Worm (Caenorhabditis elegans) whole organism, L1 larva: ENCODE results near the gene acp-1.

ENCODE experiments used
- C04F5.9 ChIP-seq: sonication (generic microtip); optimal IDR thresholded peaks from 2 replicates; lab custom pipeline; 2016; ENCODE audit warnings: missing genetic modification characterization, missing compliant biosample characterization
- C34B4.2 ChIP-seq: sonication (generic microtip); optimal IDR thresholded peaks from 2 replicates; lab custom pipeline; 2017; ENCODE audit warnings: mild to moderate bottlenecking, missing genetic modification characterization, missing compliant biosample characterization
- Y116A8C.19 ChIP-seq: sonication (generic microtip); optimal IDR thresholded peaks from 2 replicates; lab custom pipeline; 2016; ENCODE audit warnings: missing compliant biosample characterization, missing genetic modification characterization, borderline replicate concordance
- aly-2 ChIP-seq: fragments of 150-350 bp; optimal IDR thresholded peaks from 2 replicates; lab custom pipeline; 2014; ENCODE audit warnings: missing biosample characterization, missing genetic modification characterization
- ama-1 ChIP-seq: fragments of 150-350 bp; optimal IDR thresholded peaks from 2 replicates; lab custom pipeline; 2014
- ceh-63 ChIP-seq: fragments of 200-800 bp; sonication (Bioruptor generic); optimal IDR thresholded peaks from 2 replicates; lab custom pipeline; 2018; ENCODE audit warnings: mild to moderate bottlenecking, missing genetic modification characterization, missing compliant biosample characterization
- ceh-82 ChIP-seq, 3 experiments: fragments of 150-350 bp in 1 of 3; sonication (generic microtip) in 2 of 3; optimal IDR thresholded peaks; 2 replicates each; lab custom pipeline; 2014 to 2017; ENCODE audit warnings: missing biosample characterization in 3 of 3, missing genetic modification characterization in 3 of 3
- ces-1 ChIP-seq: fragments of 150-350 bp; optimal IDR thresholded peaks from 2 replicates; lab custom pipeline; 2014; ENCODE audit warnings: missing biosample characterization, missing genetic modification reagents, missing genetic modification characterization
- dpl-1 ChIP-seq, 3 experiments: fragments of 150-350 bp in 2 of 3; sonication (generic microtip) in 1 of 3; optimal IDR thresholded peaks; 2 replicates each; lab custom pipeline; 2014 to 2017; ENCODE audit warnings: missing biosample characterization in 3 of 3, missing genetic modification characterization in 3 of 3, missing genetic modification reagents in 3 of 3
- efl-3 ChIP-seq: fragments of 200-800 bp; sonication (Bioruptor generic); optimal IDR thresholded peaks from 2 replicates; lab custom pipeline; 2018; ENCODE audit warnings: mild to moderate bottlenecking, missing genetic modification characterization, missing compliant biosample characterization
- egl-27 ChIP-seq, 2 experiments: fragments of 150-350 bp in 1 of 2; sonication (generic microtip); optimal IDR thresholded peaks; 3 replicates each; lab custom pipeline; 2017 to 2018; ENCODE audit warnings: missing biosample characterization in 2 of 2, missing genetic modification characterization in 2 of 2, missing genetic modification reagents in 2 of 2
- elt-2 ChIP-seq: sonication (generic microtip); optimal IDR thresholded peaks from 2 replicates; lab custom pipeline; 2016; ENCODE audit warnings: missing genetic modification characterization, mild to moderate bottlenecking, inconsistent platforms, missing compliant biosample characterization, missing genetic modification reagents
- elt-3 ChIP-seq, 6 experiments: fragments of 150-350 bp in 1 of 6; sonication (generic microtip); optimal IDR thresholded peaks; 2 replicates each; lab custom pipeline; 2017 to 2018; ENCODE audit warnings: missing biosample characterization in 6 of 6, missing genetic modification characterization in 6 of 6, inconsistent platforms in 1 of 6
- ets-5 ChIP-seq: fragments of 200-800 bp; sonication (Bioruptor generic); IDR thresholded peaks from 2 replicates; pipeline ENCODE4 v1.3.6; 2022; ENCODE audit warnings: missing genetic modification characterization, missing compliant biosample characterization
- fkh-4 ChIP-seq: sonication (generic microtip); optimal IDR thresholded peaks from 2 replicates; lab custom pipeline; 2016; ENCODE audit warnings: missing compliant biosample characterization, missing genetic modification characterization, borderline replicate concordance
- fkh-8 ChIP-seq: sonication (generic microtip); optimal IDR thresholded peaks from 2 replicates; lab custom pipeline; 2016; ENCODE audit warnings: mild to moderate bottlenecking, missing genetic modification characterization, missing compliant biosample characterization
- fos-1 ChIP-seq: fragments of 150-350 bp; optimal IDR thresholded peaks from 2 replicates; lab custom pipeline; 2014; ENCODE audit warnings: missing biosample characterization, missing genetic modification characterization
- grh-1 ChIP-seq: fragments of 200-800 bp; sonication (Bioruptor generic); IDR thresholded peaks from 2 replicates; pipeline ENCODE4 v1.3.6; 2022; ENCODE audit warnings: missing genetic modification reagents, missing genetic modification characterization, missing compliant biosample characterization
- hlh-17 ChIP-seq: fragments of 200-800 bp; sonication (Bioruptor generic); optimal IDR thresholded peaks from 2 replicates; lab custom pipeline; 2018; ENCODE audit warnings: missing genetic modification characterization, mild to moderate bottlenecking, missing compliant biosample characterization, moderate library complexity, borderline replicate concordance
- irx-1 ChIP-seq: sonication (generic microtip); optimal IDR thresholded peaks from 2 replicates; lab custom pipeline; 2016; ENCODE audit warnings: missing genetic modification characterization, missing compliant biosample characterization
- isw-1 ChIP-seq: fragments of 200-800 bp; sonication (Bioruptor generic); IDR thresholded peaks from 2 replicates; pipeline ENCODE4 v1.3.6; 2022; ENCODE audit warnings: missing genetic modification characterization, missing compliant biosample characterization
- lin-14 ChIP-seq: fragments of 200-800 bp; sonication (Bioruptor generic); optimal IDR thresholded peaks from 2 replicates; lab custom pipeline; 2018; ENCODE audit warnings: mild to moderate bottlenecking, missing genetic modification characterization, moderate library complexity, missing compliant biosample characterization
- lin-15B ChIP-seq: fragments of 150-350 bp; sonication (generic microtip); optimal IDR thresholded peaks from 3 replicates; lab custom pipeline; 2014; ENCODE audit warnings: missing biosample characterization, missing genetic modification characterization
- lin-35 ChIP-seq, 2 experiments: fragments of 150-350 bp; optimal IDR thresholded peaks; 2 replicates each; lab custom pipeline; 2014; ENCODE audit warnings: missing biosample characterization in 2 of 2, missing genetic modification characterization in 2 of 2, missing genetic modification reagents in 2 of 2
- lir-3 ChIP-seq: sonication (generic microtip); optimal IDR thresholded peaks from 2 replicates; lab custom pipeline; 2016; ENCODE audit warnings: mild to moderate bottlenecking, missing genetic modification characterization, moderate library complexity, missing compliant biosample characterization; ENCODE audit not compliant: poor library complexity
- mdl-1 ChIP-seq, 2 experiments: fragments of 150-350 bp; optimal IDR thresholded peaks; 2 replicates each; lab custom pipeline; 2014 to 2017; ENCODE audit warnings: missing biosample characterization in 2 of 2, missing genetic modification characterization in 2 of 2, inconsistent platforms in 1 of 2
- mep-1 ChIP-seq: fragments of 150-350 bp; optimal IDR thresholded peaks from 2 replicates; lab custom pipeline; 2014; ENCODE audit warnings: missing biosample characterization, missing genetic modification characterization
- nhr-19 ChIP-seq: fragments of 200-800 bp; sonication (Bioruptor generic); conservative IDR thresholded peaks from 2 replicates; pipeline ENCODE4 v1.3.6; 2022; ENCODE audit warnings: missing genetic modification characterization, missing compliant biosample characterization
- nhr-28 ChIP-seq: fragments of 150-350 bp; optimal IDR thresholded peaks from 2 replicates; lab custom pipeline; 2014; ENCODE audit warnings: missing biosample characterization, missing genetic modification characterization
- nhr-76 ChIP-seq: sonication (generic microtip); optimal IDR thresholded peaks from 2 replicates; lab custom pipeline; 2017; ENCODE audit warnings: missing biosample characterization, missing genetic modification characterization
- nhr-77 ChIP-seq: fragments of 150-350 bp; optimal IDR thresholded peaks from 2 replicates; lab custom pipeline; 2014; ENCODE audit warnings: missing biosample characterization, missing genetic modification characterization
- nhr-84 ChIP-seq: sonication (generic microtip); optimal IDR thresholded peaks from 2 replicates; lab custom pipeline; 2017; ENCODE audit warnings: missing biosample characterization, missing genetic modification characterization
- pax-3 ChIP-seq: fragments of 200-800 bp; sonication (Bioruptor generic); optimal IDR thresholded peaks from 2 replicates; lab custom pipeline; 2018; ENCODE audit warnings: mild to moderate bottlenecking, missing genetic modification characterization, moderate library complexity, missing compliant biosample characterization
- rnt-1 ChIP-seq: sonication (generic microtip); optimal IDR thresholded peaks from 2 replicates; lab custom pipeline; 2016; ENCODE audit warnings: mild to moderate bottlenecking, missing genetic modification characterization, moderate library complexity, missing compliant biosample characterization
- snu-23 ChIP-seq: sonication (generic microtip); optimal IDR thresholded peaks from 2 replicates; lab custom pipeline; 2016; ENCODE audit warnings: missing genetic modification characterization, missing compliant biosample characterization
- sox-4 ChIP-seq: sonication (generic microtip); optimal IDR thresholded peaks from 2 replicates; lab custom pipeline; 2016; ENCODE audit warnings: missing genetic modification characterization, missing compliant biosample characterization
- tbx-2 ChIP-seq: sonication (generic microtip); optimal IDR thresholded peaks from 2 replicates; lab custom pipeline; 2016; ENCODE audit warnings: missing genetic modification characterization, missing compliant biosample characterization
- tlp-1 ChIP-seq: fragments of 150-350 bp; optimal IDR thresholded peaks from 2 replicates; lab custom pipeline; 2014; ENCODE audit warnings: missing biosample characterization, missing genetic modification characterization
- unc-130 ChIP-seq: fragments of 150-350 bp; optimal IDR thresholded peaks from 2 replicates; lab custom pipeline; 2017; ENCODE audit warnings: missing biosample characterization, missing genetic modification characterization, inconsistent platforms
- unc-30 ChIP-seq: sonication (generic microtip); optimal IDR thresholded peaks from 2 replicates; lab custom pipeline; 2017; ENCODE audit warnings: missing biosample characterization, missing genetic modification characterization
- unc-62 ChIP-seq: fragments of 150-350 bp; optimal IDR thresholded peaks from 2 replicates; lab custom pipeline; 2014; ENCODE audit warnings: missing biosample characterization, missing genetic modification reagents, missing genetic modification characterization
- unc-98 ChIP-seq: fragments of 200-800 bp; sonication (Bioruptor generic); IDR thresholded peaks from 2 replicates; pipeline ENCODE4 v1.3.6; 2022; ENCODE audit warnings: missing genetic modification characterization, missing compliant biosample characterization
- xbp-1 ChIP-seq: sonication (generic microtip); optimal IDR thresholded peaks from 2 replicates; lab custom pipeline; 2016; ENCODE audit warnings: missing genetic modification characterization, missing compliant biosample characterization
- zag-1 ChIP-seq: fragments of 150-350 bp; optimal IDR thresholded peaks from 2 replicates; lab custom pipeline; 2014; ENCODE audit warnings: missing biosample characterization, missing genetic modification characterization
- ztf-11 ChIP-seq, 2 experiments: sonication (generic microtip); optimal IDR thresholded peaks; 2 replicates each; lab custom pipeline; 2016 to 2017; ENCODE audit warnings: missing genetic modification characterization in 2 of 2, missing biosample characterization in 1 of 2, missing compliant biosample characterization in 1 of 2

acp-1 gene

ce11 chrX:3371264-3371663 is 14.0 kb downstream of the acp-1 start (continued):
- TF ChIP-seq pax-3 (tag; lab: Kevin White, UChicago) (no peak), unc-130 (peak; percentile 11), ces-1 (GFP tag; lab: Kevin White, UChicago) (no peak), C04F5.9 (no peak), lin-14 (GFP tag; lab: Kevin White, UChicago) (peak; percentile 80), hlh-17 (GFP tag; lab: Kevin White, UChicago) (no peak), tlp-1 (tag; lab: Kevin White, UChicago) (no peak), unc-98 (GFP tag; lab: Robert Waterston, UW) (0 out of 2 replicates have a peak, but pooled peaks have one; percentile 23), nhr-28 (tag; lab: Kevin White, UChicago) (no peak), fos-1 (tag; lab: Kevin White, UChicago) (peak; percentile 49), tbx-2 (tag; lab: Kevin White, UChicago) (peak; percentile 71), mep-1 (tag; lab: Kevin White, UChicago) (peak; percentile 64), aly-2 (tag; lab: Kevin White, UChicago) (peak; percentile 1), elt-3 (tag; optimal IDR thresholded peaks at IDR 0.05; lab: Kevin White, UChicago) (peak in 2 of 6 experiments; percentile 18 to 49), lin-35 (GFP tag; optimal IDR thresholded peaks at IDR 0.05; lab: Kevin White, UChicago) (peak; percentile 49 to 70), isw-1 (peak; percentile 38), grh-1 (GFP tag; lab: Robert Waterston, UW) (peak; percentile 20; the same call in 1 of the 2 replicates), egl-27 (tag; optimal IDR thresholded peaks at IDR 0.05; lab: Kevin White, UChicago) (no peak), rnt-1 (peak; percentile 75), lir-3 (tag; lab: Kevin White, UChicago) (peak; percentile 50), nhr-76 (peak; percentile 14), ceh-82 (tag; optimal IDR thresholded peaks at IDR 0.05; lab: Kevin White, UChicago) (peak; percentile 36 to 75 (median 65)), fkh-8 (tag; lab: Kevin White, UChicago) (peak; percentile 68), C34B4.2 (tag; lab: Kevin White, UChicago) (no peak), lin-15B (no peak), nhr-19 (GFP tag; lab: Robert Waterston, UW) (peak; percentile 77), snu-23 (GFP tag; lab: Kevin White, UChicago) (peak; percentile 83), sox-4 (no peak), ceh-63 (GFP tag; lab: Kevin White, UChicago) (no peak), ama-1 (no peak), zag-1 (tag; lab: Kevin White, UChicago) (no peak), efl-3 (GFP tag; lab: Kevin White, UChicago) (no peak), unc-62 (no peak), xbp-1 (tag; lab: Kevin White, UChicago) (peak; percentile 59), nhr-84 (tag; lab: Kevin White, UChicago) (no peak), mdl-1 (tag; optimal IDR thresholded peaks at IDR 0.05; lab: Kevin White, UChicago) (peak in 1 of 2 experiments; percentile 68), ets-5 (GFP tag; lab: Robert Waterston, UW) (no peak), unc-30 (tag; lab: Kevin White, UChicago) (no peak), Y116A8C.19 (tag; lab: Kevin White, UChicago) (no peak), nhr-77 (tag; lab: Kevin White, UChicago) (peak; percentile 74), ztf-11 (tag; optimal IDR thresholded peaks at IDR 0.05; lab: Kevin White, UChicago) (no peak), dpl-1 (GFP tag; optimal IDR thresholded peaks at IDR 0.05; lab: Kevin White, UChicago) (peak in 2 of 3 experiments; percentile 10 to 21), irx-1 (tag; lab: Kevin White, UChicago) (peak; percentile 56), elt-2 (tag; lab: Kevin White, UChicago) (peak; percentile 19), fkh-4 (tag; lab: Kevin White, UChicago) (no peak)
